Worm (Caenorhabditis elegans) whole organism, late embryonic: ENCODE results near the gene rla-2.

ENCODE experiments used
- C08G9.2 ChIP-seq: sonication (generic microtip); optimal IDR thresholded peaks from 2 replicates; lab custom pipeline; 2016; ENCODE audit warnings: mild to moderate bottlenecking, missing genetic modification characterization, moderate library complexity, missing compliant biosample characterization
- F13H6.1 ChIP-seq: sonication (generic microtip); optimal IDR thresholded peaks from 2 replicates; lab custom pipeline; 2016; ENCODE audit warnings: missing genetic modification characterization, missing compliant biosample characterization
- K09A11.1 ChIP-seq: sonication (generic microtip); optimal IDR thresholded peaks from 2 replicates; lab custom pipeline; 2017; ENCODE audit warnings: antibody characterized with exemption, mild to moderate bottlenecking, missing genetic modification characterization, missing compliant biosample characterization; ENCODE audit not compliant: insufficient read depth
- Y22D7AL.16 ChIP-seq: sonication (generic microtip); optimal IDR thresholded peaks from 2 replicates; lab custom pipeline; 2016; ENCODE audit warnings: missing genetic modification characterization, missing compliant biosample characterization
- ahr-1 ChIP-seq: sonication (generic microtip); optimal IDR thresholded peaks from 2 replicates; lab custom pipeline; 2016; ENCODE audit warnings: missing genetic modification characterization, missing compliant biosample characterization
- ceh-18 ChIP-seq: sonication (generic microtip); optimal IDR thresholded peaks from 2 replicates; lab custom pipeline; 2016; ENCODE audit warnings: missing genetic modification characterization, missing compliant biosample characterization
- ceh-22 ChIP-seq: sonication (generic microtip); optimal IDR thresholded peaks from 2 replicates; lab custom pipeline; 2017; ENCODE audit warnings: missing biosample characterization, missing genetic modification characterization
- ceh-24 ChIP-seq: sonication (generic microtip); optimal IDR thresholded peaks from 2 replicates; lab custom pipeline; 2016; ENCODE audit warnings: mild to moderate bottlenecking, missing genetic modification characterization, missing compliant biosample characterization
- ceh-30 ChIP-seq: fragments of 150-350 bp; optimal IDR thresholded peaks from 2 replicates; lab custom pipeline; 2014; ENCODE audit warnings: missing biosample characterization, missing genetic modification characterization
- ceh-9 ChIP-seq: sonication (generic microtip); optimal IDR thresholded peaks from 2 replicates; lab custom pipeline; 2016; ENCODE audit warnings: mild to moderate bottlenecking, missing genetic modification characterization, inconsistent platforms, missing compliant biosample characterization
- dmd-4 ChIP-seq: sonication (generic microtip); optimal IDR thresholded peaks from 2 replicates; lab custom pipeline; 2016; ENCODE audit warnings: borderline replicate concordance, missing genetic modification characterization, missing compliant biosample characterization
- dve-1 ChIP-seq: sonication (generic microtip); optimal IDR thresholded peaks from 2 replicates; lab custom pipeline; 2017; ENCODE audit warnings: antibody characterized with exemption, mild to moderate bottlenecking, missing genetic modification characterization, missing compliant biosample characterization
- elt-4 ChIP-seq: sonication (generic microtip); optimal IDR thresholded peaks from 2 replicates; lab custom pipeline; 2016; ENCODE audit warnings: missing genetic modification characterization, missing compliant biosample characterization
- ets-4 ChIP-seq: sonication (generic microtip); optimal IDR thresholded peaks from 2 replicates; lab custom pipeline; 2016; ENCODE audit warnings: missing genetic modification characterization, missing compliant biosample characterization
- eyg-1 ChIP-seq: sonication (generic microtip); optimal IDR thresholded peaks from 2 replicates; lab custom pipeline; 2016; ENCODE audit warnings: missing genotype, missing genetic modification characterization, missing compliant biosample characterization
- fkh-6 ChIP-seq: sonication (generic microtip); optimal IDR thresholded peaks from 2 replicates; lab custom pipeline; 2016; ENCODE audit warnings: missing genetic modification characterization, missing compliant biosample characterization
- gmeb-2 ChIP-seq: sonication (generic microtip); optimal IDR thresholded peaks from 2 replicates; lab custom pipeline; 2016; ENCODE audit warnings: missing genetic modification characterization, inconsistent platforms, missing compliant biosample characterization
- hlh-30 ChIP-seq: sonication (generic microtip); optimal IDR thresholded peaks from 2 replicates; lab custom pipeline; 2017; ENCODE audit warnings: antibody characterized with exemption, missing genetic modification characterization, missing compliant biosample characterization; ENCODE audit not compliant: insufficient read depth
- hlh-6 ChIP-seq: sonication (generic microtip); optimal IDR thresholded peaks from 2 replicates; lab custom pipeline; 2016; ENCODE audit warnings: missing genotype, missing genetic modification characterization, missing compliant biosample characterization
- hlh-8 ChIP-seq: sonication (generic microtip); optimal IDR thresholded peaks from 2 replicates; lab custom pipeline; 2016; ENCODE audit warnings: missing genotype, missing genetic modification characterization, missing compliant biosample characterization
- lim-6 ChIP-seq: sonication (generic microtip); optimal IDR thresholded peaks from 2 replicates; lab custom pipeline; 2016; ENCODE audit warnings: missing genetic modification characterization, missing compliant biosample characterization
- mec-3 ChIP-seq: sonication (generic microtip); optimal IDR thresholded peaks from 2 replicates; lab custom pipeline; 2016; ENCODE audit warnings: borderline replicate concordance, missing genetic modification characterization, missing compliant biosample characterization
- nfya-1 ChIP-seq: sonication (generic microtip); optimal IDR thresholded peaks from 2 replicates; lab custom pipeline; 2017; ENCODE audit warnings: missing genetic modification characterization, mild to moderate bottlenecking, missing compliant biosample characterization, antibody characterized with exemption, moderate library complexity
- nhr-11 ChIP-seq: fragments of 150-350 bp; optimal IDR thresholded peaks from 2 replicates; lab custom pipeline; 2014; ENCODE audit warnings: missing biosample characterization, missing genetic modification characterization
- nhr-232 ChIP-seq: sonication (generic microtip); optimal IDR thresholded peaks from 2 replicates; lab custom pipeline; 2016; ENCODE audit warnings: missing genetic modification characterization, missing compliant biosample characterization
- npax-4 ChIP-seq: sonication (generic microtip); optimal IDR thresholded peaks from 2 replicates; lab custom pipeline; 2016; ENCODE audit warnings: missing genetic modification characterization, missing compliant biosample characterization
- odd-2 ChIP-seq: sonication (generic microtip); optimal IDR thresholded peaks from 2 replicates; lab custom pipeline; 2017; ENCODE audit warnings: antibody characterized with exemption, mild to moderate bottlenecking, missing genetic modification characterization, missing compliant biosample characterization
- pat-9 ChIP-seq: fragments of 200-800 bp; sonication (Bioruptor generic); optimal IDR thresholded peaks from 2 replicates; lab custom pipeline; 2018; ENCODE audit warnings: mild to moderate bottlenecking, missing genetic modification characterization, moderate library complexity, missing compliant biosample characterization
- pax-1 ChIP-seq: fragments of 150-350 bp; optimal IDR thresholded peaks from 2 replicates; lab custom pipeline; 2014; ENCODE audit warnings: missing biosample characterization, missing genetic modification characterization
- pha-2 ChIP-seq: sonication (generic microtip); optimal IDR thresholded peaks from 2 replicates; lab custom pipeline; 2017; ENCODE audit warnings: mild to moderate bottlenecking, missing genetic modification characterization, missing compliant biosample characterization
- pha-4 ChIP-seq: fragments of 150-350 bp; optimal IDR thresholded peaks from 2 replicates; lab custom pipeline; 2018; ENCODE audit warnings: missing biosample characterization, missing genetic modification reagents, missing genetic modification characterization
- pqm-1 ChIP-seq: sonication (generic microtip); optimal IDR thresholded peaks from 2 replicates; lab custom pipeline; 2016; ENCODE audit warnings: missing genetic modification characterization, missing compliant biosample characterization
- pros-1 ChIP-seq: fragments of 150-350 bp; optimal IDR thresholded peaks from 2 replicates; lab custom pipeline; 2014; ENCODE audit warnings: missing biosample characterization, missing genetic modification reagents, missing genetic modification characterization
- ref-2 ChIP-seq: sonication (generic microtip); optimal IDR thresholded peaks from 2 replicates; lab custom pipeline; 2016; ENCODE audit warnings: missing genetic modification characterization, missing compliant biosample characterization
- sdc-2 ChIP-seq: sonication (generic microtip); optimal IDR thresholded peaks from 2 replicates; lab custom pipeline; 2016; ENCODE audit warnings: missing genotype, missing genetic modification characterization, missing compliant biosample characterization
- tbx-2 ChIP-seq: sonication (generic microtip); optimal IDR thresholded peaks from 2 replicates; lab custom pipeline; 2016; ENCODE audit warnings: missing genetic modification characterization, missing compliant biosample characterization
- ttx-3 ChIP-seq: sonication (generic microtip); optimal IDR thresholded peaks from 2 replicates; lab custom pipeline; 2016; ENCODE audit warnings: missing genetic modification reagents, missing genetic modification characterization, missing compliant biosample characterization
- unc-55 ChIP-seq: sonication (generic microtip); optimal IDR thresholded peaks from 2 replicates; lab custom pipeline; 2017; ENCODE audit warnings: missing biosample characterization, missing genetic modification reagents, missing genetic modification characterization
- unc-86 ChIP-seq: sonication (generic microtip); optimal IDR thresholded peaks from 2 replicates; lab custom pipeline; 2016; ENCODE audit warnings: missing genetic modification characterization, missing compliant biosample characterization

The rla-2 gene

ce11 chrIV:13370235-13370739, at the start of gene rla-2, which contains the start of the genes popl-7 and Y62E10A.24:
rla-2 (minus strand) TSS chrIV:13370285.
popl-7 (plus strand) TSS chrIV:13370689.
Y62E10A.24 (plus strand) TSS chrIV:13370710.
- no peak for TF ChIP-seq ceh-24 (tag; lab: Kevin White, UChicago)
- TF ChIP-seq nhr-11 (tag; lab: Kevin White, UChicago) = no peak
- no peak for TF ChIP-seq ceh-9
- no peak for TF ChIP-seq npax-4 (tag; lab: Kevin White, UChicago)
- TF ChIP-seq, all 69 proteins: peak for 0

- TF ChIP-seq pha-2 (tag; lab: Kevin White, UChicago) (no peak), ttx-3 (no peak), ceh-18 (no peak), lim-6 (tag; lab: Kevin White, UChicago) (no peak), pha-4 (no peak), ceh-30 (no peak), gmeb-2 (tag; lab: Kevin White, UChicago) (no peak), pros-1 (tag; lab: Kevin White, UChicago) (no peak), K09A11.1 (tag; lab: Kevin White, UChicago) (no peak), ceh-22 (no peak), hlh-6 (tag; lab: Kevin White, UChicago) (no peak), eyg-1 (tag; lab: Kevin White, UChicago) (no peak), Y22D7AL.16 (tag; lab: Kevin White, UChicago) (no peak), pax-1 (tag; lab: Kevin White, UChicago) (no peak), sdc-2 (tag; lab: Kevin White, UChicago) (no peak)
Measured at ce11 chrIV:13415739-13416271, 45.7 kb upstream of the rla-2 start, which contains the start of the genes pik-1 and aptf-2. pik-1 (plus strand) TSS chrIV:13416041. aptf-2 (minus strand) TSS chrIV:13416051.

ce11 chrIV:13412845-13413383, 42.8 kb upstream of the rla-2 start, which contains the start of gene gcl-1:
gcl-1 (minus strand) TSS chrIV:13412895.
- no peak for TF ChIP-seq pqm-1 (tag; lab: Kevin White, UChicago)
- TF ChIP-seq ahr-1 (tag; lab: Kevin White, UChicago) = no peak
- no peak for TF ChIP-seq K09A11.1 (tag; lab: Kevin White, UChicago)
- peak; percentile 55 for TF ChIP-seq hlh-30
- TF ChIP-seq eyg-1 (tag; lab: Kevin White, UChicago) = no peak
- no peak for TF ChIP-seq gmeb-2 (tag; lab: Kevin White, UChicago)
- TF ChIP-seq unc-55 (GFP tag; lab: Kevin White, UChicago) = no peak
- TF ChIP-seq dmd-4 (tag; lab: Kevin White, UChicago) = no peak
- no peak for TF ChIP-seq pha-4
- TF ChIP-seq elt-4 (tag; lab: Kevin White, UChicago) = no peak
- peak; percentile 13 for TF ChIP-seq hlh-8
- peak; percentile 11 for TF ChIP-seq nfya-1 (tag; lab: Kevin White, UChicago)
- TF ChIP-seq Y22D7AL.16 (tag; lab: Kevin White, UChicago) = no peak
- TF ChIP-seq sdc-2 (tag; lab: Kevin White, UChicago) = no peak
- no peak for TF ChIP-seq unc-86 (tag; lab: Kevin White, UChicago)
- no peak for TF ChIP-seq C08G9.2 (tag; lab: Kevin White, UChicago)
- TF ChIP-seq dve-1 = no peak
- TF ChIP-seq ets-4 (tag; lab: Kevin White, UChicago) = no peak
- no peak for TF ChIP-seq odd-2 (tag; lab: Kevin White, UChicago)
- TF ChIP-seq ceh-24 (tag; lab: Kevin White, UChicago) = no peak
- TF ChIP-seq fkh-6 = no peak

- TF ChIP-seq nhr-11 (tag; lab: Kevin White, UChicago) (no peak), ref-2 (tag; lab: Kevin White, UChicago) (no peak), hlh-6 (tag; lab: Kevin White, UChicago) (no peak), mec-3 (tag; lab: Kevin White, UChicago) (no peak), pat-9 (tag; lab: Kevin White, UChicago) (no peak), ahr-1 (tag; lab: Kevin White, UChicago) (no peak), ceh-18 (no peak), tbx-2 (no peak), F13H6.1 (no peak), Y22D7AL.16 (tag; lab: Kevin White, UChicago) (no peak), pax-1 (tag; lab: Kevin White, UChicago) (no peak), nhr-232 (tag; lab: Kevin White, UChicago) (no peak), lim-6 (tag; lab: Kevin White, UChicago) (no peak)
Measured at ce11 chrIV:13408018-13408417, 37.9 kb upstream of the rla-2 start, which contains the start of gene Y62E10A.19. Y62E10A.19 (minus strand) TSS chrIV:13408306.
